Worm (Caenorhabditis elegans) whole organism, L2 larva: Measurements from ENCODE around the gene pcyt-1.

ENCODE experiments used
- C34F6.9 ChIP-seq: fragments of 150-350 bp; optimal IDR thresholded peaks from 2 replicates; lab custom pipeline; 2014; ENCODE audit warnings: missing biosample characterization, missing genetic modification characterization
- R02D3.7 ChIP-seq: fragments of 150-350 bp; optimal IDR thresholded peaks from 2 replicates; lab custom pipeline; 2014; ENCODE audit warnings: missing biosample characterization, missing genetic modification characterization
- Y55F3AM.14 ChIP-seq: fragments of 200-800 bp; sonication (Bioruptor generic); optimal IDR thresholded peaks from 2 replicates; lab custom pipeline; 2018; ENCODE audit warnings: mild to moderate bottlenecking, missing genetic modification characterization, missing compliant biosample characterization
- ZK546.5 ChIP-seq: sonication (generic microtip); optimal IDR thresholded peaks from 2 replicates; lab custom pipeline; 2017; ENCODE audit warnings: missing biosample characterization, missing genetic modification characterization
- alr-1 ChIP-seq: fragments of 150-350 bp; optimal IDR thresholded peaks from 2 replicates; lab custom pipeline; 2014; ENCODE audit warnings: missing biosample characterization, missing genetic modification characterization
- aly-2 ChIP-seq: fragments of 150-350 bp; optimal IDR thresholded peaks from 2 replicates; lab custom pipeline; 2014; ENCODE audit warnings: missing biosample characterization, missing genetic modification characterization
- ama-1 ChIP-seq: fragments of 150-350 bp; optimal IDR thresholded peaks from 2 replicates; lab custom pipeline; 2018; ENCODE audit warnings: inconsistent platforms
- blmp-1 ChIP-seq: sonication (generic microtip); optimal IDR thresholded peaks from 2 replicates; lab custom pipeline; 2017; ENCODE audit warnings: missing genetic modification characterization, mild to moderate bottlenecking, missing compliant biosample characterization, antibody characterized with exemption, moderate library complexity; ENCODE audit not compliant: insufficient read depth
- ceh-16 ChIP-seq: fragments of 150-350 bp; optimal IDR thresholded peaks from 2 replicates; lab custom pipeline; 2014; ENCODE audit warnings: missing biosample characterization, missing genetic modification characterization
- ceh-82 ChIP-seq: fragments of 150-350 bp; optimal IDR thresholded peaks from 2 replicates; lab custom pipeline; 2014; ENCODE audit warnings: missing biosample characterization, missing genetic modification characterization
- crh-2 ChIP-seq: sonication (generic microtip); optimal IDR thresholded peaks from 2 replicates; lab custom pipeline; 2017; ENCODE audit warnings: missing biosample characterization, missing genetic modification characterization
- dmd-4 ChIP-seq: sonication (generic microtip); optimal IDR thresholded peaks from 2 replicates; lab custom pipeline; 2017; ENCODE audit warnings: missing biosample characterization, missing genetic modification characterization
- egl-27 ChIP-seq: sonication (generic microtip); optimal IDR thresholded peaks from 3 replicates; lab custom pipeline; 2017; ENCODE audit warnings: missing biosample characterization, missing genetic modification reagents, missing genetic modification characterization
- elt-1 ChIP-seq: fragments of 150-350 bp; optimal IDR thresholded peaks from 2 replicates; lab custom pipeline; 2014; ENCODE audit warnings: missing biosample characterization, missing genetic modification characterization
- elt-3 ChIP-seq: sonication (generic microtip); optimal IDR thresholded peaks from 2 replicates; lab custom pipeline; 2017; ENCODE audit warnings: missing biosample characterization, missing genetic modification characterization
- fos-1 ChIP-seq: fragments of 150-350 bp; optimal IDR thresholded peaks from 2 replicates; lab custom pipeline; 2014; ENCODE audit warnings: missing biosample characterization, missing genetic modification characterization
- gmeb-1 ChIP-seq: fragments of 150-350 bp; optimal IDR thresholded peaks from 2 replicates; lab custom pipeline; 2014; ENCODE audit warnings: missing biosample characterization, missing genetic modification characterization
- lin-13 ChIP-seq: fragments of 150-350 bp; optimal IDR thresholded peaks from 2 replicates; lab custom pipeline; 2014; ENCODE audit warnings: missing biosample characterization, missing genetic modification reagents, missing genetic modification characterization
- lin-39 ChIP-seq: fragments of 150-350 bp; optimal IDR thresholded peaks from 2 replicates; lab custom pipeline; 2014; ENCODE audit warnings: missing biosample characterization, missing genetic modification reagents, missing genetic modification characterization
- mab-5 ChIP-seq: fragments of 150-350 bp; optimal IDR thresholded peaks from 2 replicates; lab custom pipeline; 2014; ENCODE audit warnings: missing biosample characterization, missing genetic modification characterization
- mbf-1 ChIP-seq: sonication (generic microtip); optimal IDR thresholded peaks from 2 replicates; lab custom pipeline; 2017; ENCODE audit warnings: missing biosample characterization, missing genetic modification characterization
- nhr-10 ChIP-seq: sonication (generic microtip); optimal IDR thresholded peaks from 2 replicates; lab custom pipeline; 2017; ENCODE audit warnings: missing biosample characterization, missing genetic modification characterization
- nhr-11 ChIP-seq: fragments of 150-350 bp; optimal IDR thresholded peaks from 2 replicates; lab custom pipeline; 2014; ENCODE audit warnings: missing biosample characterization, missing genetic modification characterization
- nhr-12 ChIP-seq: fragments of 150-350 bp; optimal IDR thresholded peaks from 2 replicates; lab custom pipeline; 2014; ENCODE audit warnings: missing biosample characterization, missing genetic modification characterization
- nhr-129 ChIP-seq: fragments of 150-350 bp; optimal IDR thresholded peaks from 2 replicates; lab custom pipeline; 2014; ENCODE audit warnings: missing biosample characterization, missing genetic modification characterization
- nhr-21 ChIP-seq: fragments of 150-350 bp; optimal IDR thresholded peaks from 2 replicates; lab custom pipeline; 2014; ENCODE audit warnings: missing biosample characterization, missing genetic modification characterization
- nhr-23 ChIP-seq: fragments of 150-350 bp; optimal IDR thresholded peaks from 2 replicates; lab custom pipeline; 2014; ENCODE audit warnings: missing biosample characterization, missing genetic modification reagents, missing genetic modification characterization
- nhr-237 ChIP-seq: fragments of 150-350 bp; optimal IDR thresholded peaks from 2 replicates; lab custom pipeline; 2014; ENCODE audit warnings: missing biosample characterization, missing genetic modification characterization
- nhr-25 ChIP-seq: fragments of 150-350 bp; sonication (generic microtip); optimal IDR thresholded peaks from 3 replicates; lab custom pipeline; 2014; ENCODE audit warnings: missing biosample characterization, missing genetic modification characterization
- nhr-6 ChIP-seq: fragments of 150-350 bp; optimal IDR thresholded peaks from 2 replicates; lab custom pipeline; 2014; ENCODE audit warnings: missing biosample characterization, missing genetic modification characterization
- peb-1 ChIP-seq: fragments of 150-350 bp; optimal IDR thresholded peaks from 2 replicates; lab custom pipeline; 2014; ENCODE audit warnings: missing biosample characterization, missing genetic modification characterization
- sem-4 ChIP-seq: fragments of 150-350 bp; optimal IDR thresholded peaks from 2 replicates; lab custom pipeline; 2014; ENCODE audit warnings: missing biosample characterization, missing genetic modification reagents, missing genetic modification characterization
- skn-1 ChIP-seq: sonication (generic microtip); optimal IDR thresholded peaks from 2 replicates; lab custom pipeline; 2017; ENCODE audit warnings: missing biosample characterization, missing genetic modification characterization
- sma-3 ChIP-seq: sonication (generic microtip); optimal IDR thresholded peaks from 2 replicates; lab custom pipeline; 2016; ENCODE audit warnings: missing genetic modification reagents, missing genetic modification characterization, missing compliant biosample characterization
- sma-9 ChIP-seq, 2 experiments: fragments of 150-350 bp in 1 of 2; sonication (generic microtip) in 1 of 2; optimal IDR thresholded peaks; 2 replicates each; lab custom pipeline; 2014 to 2016; ENCODE audit warnings: missing genetic modification characterization in 2 of 2, mild to moderate bottlenecking in 1 of 2, missing biosample characterization in 1 of 2, missing compliant biosample characterization in 1 of 2, missing genetic modification reagents in 1 of 2, moderate library complexity in 1 of 2
- snpc-4 ChIP-seq: fragments of 150-350 bp; optimal IDR thresholded peaks from 2 replicates; lab custom pipeline; 2014; ENCODE audit warnings: missing biosample characterization, missing genetic modification characterization
- unc-39 ChIP-seq: fragments of 150-350 bp; optimal IDR thresholded peaks from 2 replicates; lab custom pipeline; 2014; ENCODE audit warnings: missing biosample characterization, missing genetic modification characterization
- unc-55 ChIP-seq: fragments of 150-350 bp; sonication (generic microtip); optimal IDR thresholded peaks from 3 replicates; lab custom pipeline; 2014; ENCODE audit warnings: missing biosample characterization, missing genetic modification reagents, missing genetic modification characterization
- unc-62 ChIP-seq: fragments of 150-350 bp; optimal IDR thresholded peaks from 2 replicates; lab custom pipeline; 2014; ENCODE audit warnings: missing biosample characterization, missing genetic modification reagents, missing genetic modification characterization
- zag-1 ChIP-seq: fragments of 150-350 bp; optimal IDR thresholded peaks from 2 replicates; lab custom pipeline; 2014; ENCODE audit warnings: missing biosample characterization, missing genetic modification characterization
- ztf-1 ChIP-seq: fragments of 200-800 bp; sonication (Bioruptor generic); conservative IDR thresholded peaks from 2 replicates; pipeline ENCODE4 v1.3.6; 2022; ENCODE audit warnings: missing genetic modification characterization, missing compliant biosample characterization
- ztf-11 ChIP-seq: sonication (generic microtip); optimal IDR thresholded peaks from 2 replicates; lab custom pipeline; 2017; ENCODE audit warnings: missing biosample characterization, missing genetic modification characterization
- ztf-4 ChIP-seq: fragments of 150-350 bp; optimal IDR thresholded peaks from 2 replicates; lab custom pipeline; 2014; ENCODE audit warnings: missing biosample characterization, missing genetic modification characterization

The pcyt-1 gene

DNA sequence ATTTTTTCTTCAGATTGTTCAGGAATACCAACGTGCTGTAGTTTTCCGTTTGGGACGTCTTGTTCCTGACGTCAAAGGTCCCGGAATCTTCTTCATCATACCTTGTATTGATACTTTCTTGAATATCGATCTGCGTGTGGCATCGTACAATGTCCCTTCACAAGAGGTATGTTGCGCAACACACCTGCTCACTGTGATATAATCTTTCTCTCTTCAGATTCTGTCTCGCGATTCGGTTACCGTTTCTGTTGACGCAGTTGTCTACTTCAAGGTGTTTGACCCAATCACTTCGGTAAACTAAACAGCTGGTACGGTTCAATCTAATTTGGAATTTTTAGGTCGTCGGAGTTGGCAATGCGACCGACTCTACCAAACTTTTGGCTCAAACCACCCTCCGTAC, 8.7 kb upstream of the pcyt-1 start:
- no peak for TF ChIP-seq ztf-1 (GFP tag; lab: Robert Waterston, UW)
- no peak for TF ChIP-seq aly-2 (tag; lab: Kevin White, UChicago)
- no peak for TF ChIP-seq unc-39 (tag; lab: Kevin White, UChicago)
- TF ChIP-seq blmp-1 (tag; lab: Kevin White, UChicago): no peak
- TF ChIP-seq nhr-23 (tag; lab: Kevin White, UChicago): no peak
- TF ChIP-seq dmd-4 (tag; lab: Kevin White, UChicago): no peak
- no peak for TF ChIP-seq sma-9 (GFP tag; optimal IDR thresholded peaks at IDR 0.05; lab: Kevin White, UChicago)
- no peak for TF ChIP-seq sma-9 (tag; optimal IDR thresholded peaks at IDR 0.05; lab: Kevin White, UChicago)
- TF ChIP-seq ama-1 (lab: Kevin White, UChicago): no peak
- no peak for TF ChIP-seq elt-3 (tag; lab: Kevin White, UChicago)
- TF ChIP-seq alr-1 (tag; lab: Kevin White, UChicago): no peak
- no peak for TF ChIP-seq peb-1 (tag; lab: Kevin White, UChicago)
- no peak for TF ChIP-seq ceh-16 (tag; lab: Kevin White, UChicago)
- TF ChIP-seq lin-39 (tag; lab: Kevin White, UChicago): no peak

DNA sequence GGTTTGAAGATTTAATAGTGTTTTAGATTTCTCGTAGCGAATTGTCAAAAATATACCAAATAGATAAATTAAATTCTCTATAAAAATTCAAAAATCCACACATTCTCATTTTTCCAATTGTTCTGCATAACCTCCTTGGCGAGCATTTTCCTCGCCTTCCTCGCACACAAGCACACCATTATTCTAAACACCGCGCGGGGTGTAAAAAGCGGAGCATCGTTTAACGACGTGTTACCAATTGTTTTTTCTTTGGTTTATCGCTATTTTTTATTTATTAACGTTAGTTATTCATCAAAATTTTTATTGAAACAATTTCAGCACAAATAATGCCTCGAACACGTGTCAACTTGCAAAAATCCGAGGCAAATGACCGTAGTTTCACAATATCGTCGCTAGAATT, 7.2 kb upstream of the pcyt-1 start, which contains the start of gene vps-52:
Gene vps-52, plus strand, starts transcription at position 319 of the 400 bp plus-strand sequence.
- TF ChIP-seq nhr-237 (tag; lab: Kevin White, UChicago) (no peak), unc-55 (GFP tag; lab: Kevin White, UChicago) (peak; percentile 55), C34F6.9 (tag; lab: Kevin White, UChicago) (peak; percentile 22), nhr-129 (tag; lab: Kevin White, UChicago) (peak; percentile 9), lin-13 (GFP tag; lab: Kevin White, UChicago) (no peak)

- TF ChIP-seq elt-3 (tag; lab: Kevin White, UChicago) (no peak), fos-1 (no peak), sma-3 (GFP tag; lab: Kevin White, UChicago) (peak; percentile 34), nhr-25 (peak; percentile 26)
Observed at ce11 chrX:7568684-7569289, 3.4 kb upstream of the pcyt-1 start.

- TF ChIP-seq crh-2 (tag; lab: Kevin White, UChicago) (peak; percentile 32), snpc-4 (tag; lab: Kevin White, UChicago) (no peak), Y55F3AM.14 (GFP tag; lab: Kevin White, UChicago) (no peak), nhr-25 (peak; percentile 48), nhr-21 (tag; lab: Kevin White, UChicago) (peak; percentile 18), ama-1 (lab: Kevin White, UChicago) (no peak), peb-1 (tag; lab: Kevin White, UChicago) (no peak), nhr-6 (tag; lab: Kevin White, UChicago) (no peak), nhr-11 (tag; lab: Kevin White, UChicago) (no peak), zag-1 (no peak), blmp-1 (tag; lab: Kevin White, UChicago) (no peak), dmd-4 (tag; lab: Kevin White, UChicago) (no peak), C34F6.9 (tag; lab: Kevin White, UChicago) (peak; percentile 51), mab-5 (tag; lab: Kevin White, UChicago) (no peak), elt-3 (tag; lab: Kevin White, UChicago) (no peak), mbf-1 (tag; lab: Kevin White, UChicago) (no peak), sma-3 (GFP tag; lab: Kevin White, UChicago) (peak; percentile 2), ztf-11 (tag; lab: Kevin White, UChicago) (no peak), aly-2 (tag; lab: Kevin White, UChicago) (no peak), nhr-10 (no peak), ceh-82 (tag; lab: Kevin White, UChicago) (no peak), alr-1 (tag; lab: Kevin White, UChicago) (no peak), gmeb-1 (no peak), skn-1 (tag; lab: Kevin White, UChicago) (no peak), nhr-23 (tag; lab: Kevin White, UChicago) (no peak), fos-1 (peak; percentile 16), unc-39 (tag; lab: Kevin White, UChicago) (no peak), lin-13 (GFP tag; lab: Kevin White, UChicago) (no peak), unc-62 (no peak), ZK546.5 (tag; lab: Kevin White, UChicago) (no peak), R02D3.7 (tag; lab: Kevin White, UChicago) (no peak), nhr-237 (tag; lab: Kevin White, UChicago) (no peak), ztf-1 (GFP tag; lab: Robert Waterston, UW) (no peak), nhr-12 (tag; lab: Kevin White, UChicago) (no peak), sem-4 (no peak), ztf-4 (tag; lab: Kevin White, UChicago) (no peak), egl-27 (tag; lab: Kevin White, UChicago) (no peak), elt-1 (tag; lab: Kevin White, UChicago) (no peak)
Observed at ce11 chrX:7569685-7570518, 2.3 kb upstream of the pcyt-1 start, which contains the start of gene apy-1. apy-1 (minus strand) TSS chrX:7569722.
